Worm (Caenorhabditis elegans) whole organism, L4/young adult: Measurements from ENCODE around the gene F17C8.9.
"Not testable (repeated sequence)": the region's sequence is repeated elsewhere in the genome, so short reads cannot be mapped to it uniquely, and the experiment has no call there.

Source experiments
- W03F9.2 ChIP-seq: fragments of 150-350 bp; optimal IDR thresholded peaks from 2 replicates; lab custom pipeline; 2014; ENCODE audit warnings: missing biosample characterization, missing genetic modification characterization
- dao-5 ChIP-seq: sonication (generic microtip); optimal IDR thresholded peaks from 2 replicates; lab custom pipeline; 2016; ENCODE audit warnings: missing genotype, missing genetic modification characterization, moderate library complexity, missing compliant biosample characterization
- him-1 ChIP-seq: sonication (generic microtip); optimal IDR thresholded peaks from 2 replicates; lab custom pipeline; 2016; ENCODE audit warnings: missing genotype, missing genetic modification reagents, missing genetic modification characterization, missing compliant biosample characterization

The F17C8.9 gene

ce11 chrIII:4708909-4709308 lies 25.2 kb upstream of the F17C8.9 start, which contains the start of gene T04A8.18:
Gene T04A8.18 (plus strand): TSS chrIII:4709209.
- TF ChIP-seq dao-5 (tag; lab: Kevin White, UChicago) (no peak), W03F9.2 (tag; lab: Kevin White, UChicago) (no peak), him-1 (tag; lab: Kevin White, UChicago) (no peak)

ce11 chrIII:4715088-4715487 lies 19.1 kb upstream of the F17C8.9 start, which contains the start of gene him-18:
Gene him-18 (minus strand): TSS chrIII:4715188.
- TF ChIP-seq W03F9.2 (tag; lab: Kevin White, UChicago) (no peak), dao-5 (tag; lab: Kevin White, UChicago) (no peak), him-1 (tag; lab: Kevin White, UChicago) (no peak)

DNA sequence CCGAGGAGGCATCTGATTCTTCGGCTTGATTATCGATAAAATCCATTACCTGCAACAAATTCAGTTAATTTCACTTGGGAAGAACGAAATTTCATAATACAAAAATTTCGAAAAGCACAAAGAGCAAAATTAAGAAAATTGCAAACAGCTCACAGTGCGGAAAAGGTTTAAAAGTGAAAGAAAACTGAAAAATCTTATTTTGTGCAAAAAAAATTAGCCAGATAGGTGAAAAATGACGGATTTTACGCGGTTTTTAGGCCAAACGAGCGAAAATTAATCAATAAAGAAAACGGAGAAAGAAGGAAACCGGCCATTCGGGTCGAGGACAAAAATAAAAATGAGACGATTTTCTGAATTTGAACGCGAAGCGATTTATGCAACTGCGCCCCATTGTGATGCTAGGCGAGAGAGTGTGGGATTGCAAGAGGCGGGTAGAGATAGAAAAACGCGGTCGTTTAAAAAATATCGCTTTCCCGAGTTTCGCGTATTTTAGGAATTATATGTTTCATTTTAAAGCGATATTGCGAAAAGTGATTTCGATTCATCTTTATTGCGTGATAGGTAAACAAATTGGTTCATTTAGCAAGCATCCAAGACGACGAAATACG lies 13.4 kb upstream of the F17C8.9 start, which contains the start of gene emb-5:
Gene emb-5 (minus strand): TSS at position 51 of the 608 bp plus-strand sequence.
- TF ChIP-seq dao-5 (tag; lab: Kevin White, UChicago): no peak

DNA sequence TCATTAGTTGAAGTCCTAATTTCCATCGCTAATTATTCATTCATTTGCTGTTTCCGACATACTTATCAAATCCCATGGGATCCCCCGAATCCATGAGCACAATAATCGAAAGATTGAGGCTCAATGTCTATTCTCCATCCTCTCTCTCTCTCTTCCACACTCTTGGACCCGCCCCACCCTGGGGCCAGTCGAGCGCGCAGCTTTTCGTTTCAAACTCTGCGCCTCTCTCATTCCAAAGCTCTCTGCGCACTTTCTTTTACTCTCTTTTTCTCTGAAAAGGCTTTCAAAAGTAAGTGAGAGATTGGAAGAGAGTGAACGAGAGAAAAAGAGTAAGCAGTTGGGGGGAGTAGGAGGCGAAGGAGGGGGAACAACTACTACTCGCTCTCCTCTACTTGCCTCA lies 12.4 kb upstream of the F17C8.9 start, which contains the start of gene acy-1:
Gene acy-1 (plus strand): TSS at position 346 of the 400 bp plus-strand sequence.
- TF ChIP-seq dao-5 (tag; lab: Kevin White, UChicago): no peak
- TF ChIP-seq W03F9.2 (tag; lab: Kevin White, UChicago): no peak
- TF ChIP-seq him-1 (tag; lab: Kevin White, UChicago): peak; percentile 70

DNA sequence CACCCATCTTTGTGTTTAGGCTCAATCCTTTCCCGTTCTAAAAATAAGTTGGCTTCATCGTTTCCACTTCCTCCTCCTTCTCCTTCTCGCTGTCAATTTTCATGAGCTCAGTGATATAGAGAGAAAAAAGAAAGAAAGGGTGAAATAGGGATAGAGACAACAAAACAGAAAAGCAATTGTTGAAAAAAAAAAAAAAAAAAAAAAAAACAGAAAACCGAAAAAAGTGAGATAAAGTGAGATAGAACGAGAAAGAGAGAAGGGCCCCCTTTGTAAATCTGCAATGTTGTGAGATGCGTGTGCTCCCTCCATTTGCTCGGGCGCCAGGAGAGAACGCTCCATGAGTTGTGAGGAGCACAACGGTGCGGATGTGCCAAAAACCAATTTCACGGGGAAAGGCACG lies 10.2 kb upstream of the F17C8.9 start:
- TF ChIP-seq W03F9.2 (tag; lab: Kevin White, UChicago) (no peak), dao-5 (tag; lab: Kevin White, UChicago) (no peak), him-1 (tag; lab: Kevin White, UChicago) (peak; percentile 13)

- no peak for TF ChIP-seq W03F9.2 (tag; lab: Kevin White, UChicago)
- no peak for TF ChIP-seq dao-5 (tag; lab: Kevin White, UChicago)
- TF ChIP-seq him-1 (tag; lab: Kevin White, UChicago): no peak
Measured at ce11 chrIII:4731295-4731988, 2.7 kb upstream of the F17C8.9 start, which contains the start of gene F17C8.3. Gene F17C8.3 (plus strand): TSS chrIII:4731938.

- TF ChIP-seq W03F9.2 (tag; lab: Kevin White, UChicago): no peak
- no peak for TF ChIP-seq dao-5 (tag; lab: Kevin White, UChicago)
- TF ChIP-seq him-1 (tag; lab: Kevin White, UChicago): no peak
Measured at ce11 chrIII:4735443-4735842, 1.3 kb downstream of the F17C8.9 start, which contains the start of gene F17C8.7. Gene F17C8.7 (plus strand): TSS chrIII:4735743.

ce11 chrIII:4739975-4740374 lies 5.8 kb downstream of the F17C8.9 start, which contains the start of gene ras-2:
Gene ras-2 (minus strand): TSS chrIII:4740075.
- no peak for TF ChIP-seq W03F9.2 (tag; lab: Kevin White, UChicago)
- TF ChIP-seq him-1 (tag; lab: Kevin White, UChicago): no peak
- no peak for TF ChIP-seq dao-5 (tag; lab: Kevin White, UChicago)

- TF ChIP-seq W03F9.2 (tag; lab: Kevin White, UChicago) (peak; percentile 8), him-1 (tag; lab: Kevin White, UChicago) (no peak)
Measured at ce11 chrIII:4740820-4741219, 6.7 kb downstream of the F17C8.9 start.

DNA sequence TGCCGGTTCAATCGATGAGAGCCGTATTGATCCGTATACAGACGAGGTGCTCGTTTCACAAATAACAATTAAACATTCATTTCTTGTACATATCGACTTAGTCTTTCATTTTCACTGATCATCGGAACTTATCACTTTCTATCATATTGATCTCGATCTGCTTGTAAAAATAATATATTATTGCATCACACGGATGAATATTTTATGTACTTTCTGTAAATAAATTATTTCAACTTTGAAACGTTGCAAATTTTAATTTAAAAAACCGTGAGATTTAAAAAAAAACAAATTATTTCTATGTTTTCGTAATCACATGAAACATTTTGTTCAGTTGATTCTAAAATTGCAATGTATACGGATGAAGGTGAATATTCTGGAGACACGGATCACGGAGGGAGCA lies 8.5 kb downstream of the F17C8.9 start, which contains the start of gene twk-6:
Gene twk-6 (plus strand): TSS at position 301 of the 400 bp plus-strand sequence.
- TF ChIP-seq him-1, W03F9.2, dao-5 (tag; lab: Kevin White, UChicago): not testable (repeated sequence)

DNA sequence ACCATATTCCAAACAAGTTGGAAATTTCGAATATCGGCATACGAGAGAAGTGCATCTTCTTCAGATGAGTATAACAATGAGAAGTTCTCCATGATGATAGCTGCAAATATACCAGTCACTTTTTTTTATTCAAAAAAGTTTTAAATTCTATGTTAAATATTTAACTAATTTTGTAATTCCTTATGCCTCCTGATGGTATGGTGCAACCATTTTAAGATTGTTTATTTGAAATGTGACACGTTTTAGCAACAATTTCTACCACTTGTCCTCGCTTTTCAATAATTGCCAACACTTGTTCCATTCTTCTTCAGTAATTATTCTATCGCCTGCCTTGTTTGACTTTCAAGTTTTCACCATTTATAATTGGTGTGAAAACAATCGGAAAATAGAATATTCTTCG lies 11.8 kb downstream of the F17C8.9 start, which contains the start of gene F17C8.6:
Gene F17C8.6 (minus strand): TSS at position 101 of the 400 bp plus-strand sequence.
- no peak for TF ChIP-seq him-1 (tag; lab: Kevin White, UChicago)
- no peak for TF ChIP-seq dao-5 (tag; lab: Kevin White, UChicago)
- TF ChIP-seq W03F9.2 (tag; lab: Kevin White, UChicago): no peak

ce11 chrIII:4748109-4748508 lies 14.0 kb downstream of the F17C8.9 start, which contains the start of gene col-89:
Gene col-89 (plus strand): TSS chrIII:4748127.
- TF ChIP-seq dao-5 (tag; lab: Kevin White, UChicago) (no peak), him-1 (tag; lab: Kevin White, UChicago) (no peak), W03F9.2 (tag; lab: Kevin White, UChicago) (no peak)

- TF ChIP-seq W03F9.2 (tag; lab: Kevin White, UChicago) (no peak), dao-5 (tag; lab: Kevin White, UChicago) (no peak), him-1 (tag; lab: Kevin White, UChicago) (no peak)
Measured at ce11 chrIII:4748666-4749065, 14.5 kb downstream of the F17C8.9 start.
